Fruit fly (Drosophila melanogaster): ENCODE measurements around the gene CstF64.

Gene CstF64

DNA sequence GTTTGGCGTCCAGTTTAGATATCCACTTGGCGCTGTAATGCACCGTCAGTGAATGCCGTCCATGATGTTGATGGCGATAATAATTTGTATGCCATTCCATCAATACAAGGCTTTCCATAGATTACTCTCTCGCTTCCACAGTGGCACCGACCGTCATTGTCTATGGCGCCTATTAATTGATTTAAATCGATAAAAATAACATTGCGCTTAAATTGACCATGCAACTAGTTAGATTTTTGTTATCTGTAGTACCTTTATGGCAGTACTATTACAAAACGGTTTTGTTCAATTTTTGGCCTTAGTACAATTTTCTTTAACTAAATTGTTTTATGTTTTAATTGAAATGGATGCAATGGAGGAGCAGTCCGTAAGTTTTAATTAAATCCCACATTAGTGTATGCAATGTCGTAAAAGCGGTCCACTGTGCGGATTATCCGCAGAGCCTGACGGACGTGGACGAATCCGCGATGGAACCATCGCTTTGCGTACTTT is 39.9 kb upstream of the CstF64 start:
- TF ChIP-seq foxo (GFP tag; optimal IDR thresholded peaks at IDR 0.05) = no peak
- TF ChIP-seq dmrt93B (GFP tag; optimal IDR thresholded peaks at IDR 0.05) = no peak
- no peak for TF ChIP-seq N (GFP tag; optimal IDR thresholded peaks at IDR 0.05)

dm6 chr3R:18621230-18621629 is 38.2 kb upstream of the CstF64 start, which contains the start of gene CG14304:
Gene CG14304 (minus strand): TSS chr3R:18621327.
- TF ChIP-seq tai (GFP tag; optimal IDR thresholded peaks at IDR 0.05) (no peak), fru (GFP tag; optimal IDR thresholded peaks at IDR 0.05) (no peak), dmrt93B (GFP tag; optimal IDR thresholded peaks at IDR 0.05) (no peak), brk (GFP tag; optimal IDR thresholded peaks at IDR 0.05) (no peak), Hr83 (GFP tag; optimal IDR thresholded peaks at IDR 0.05; ENCODE audit: poor library complexity, severe bottlenecking) (no peak), Abd-B (GFP tag; optimal IDR thresholded peaks at IDR 0.05) (no peak), CG9705 (GFP tag; optimal IDR thresholded peaks at IDR 0.05) (no peak), foxo (GFP tag; optimal IDR thresholded peaks at IDR 0.05) (no peak), ey (GFP tag; optimal IDR thresholded peaks at IDR 0.05) (no peak), sage (GFP tag; optimal IDR thresholded peaks at IDR 0.05) (no peak), N (GFP tag; optimal IDR thresholded peaks at IDR 0.05) (no peak), woc (GFP tag; optimal IDR thresholded peaks at IDR 0.05) (no peak), HLH106 (tag; optimal IDR thresholded peaks at IDR 0.05) (no peak), Mio (GFP tag; optimal IDR thresholded peaks at IDR 0.05) (no peak), GATAd (GFP tag; optimal IDR thresholded peaks at IDR 0.05) (no peak), Hr78 (GFP tag; optimal IDR thresholded peaks at IDR 0.05) (no peak), lola (GFP tag; optimal IDR thresholded peaks at IDR 0.05) (no peak), dl (GFP tag; optimal IDR thresholded peaks at IDR 0.05; ENCODE audit: insufficient read depth in 1 of 2, partially characterized antibody in 2 of 2) (no peak), Hnf4 (GFP tag; optimal IDR thresholded peaks at IDR 0.05) (no peak), Jra (GFP tag; optimal IDR thresholded peaks at IDR 0.05) (no peak)

dm6 chr3R:18624541-18624940 is 34.9 kb upstream of the CstF64 start:
- TF ChIP-seq h (GFP tag; optimal IDR thresholded peaks at IDR 0.05) = peak; percentile 17
- no peak for TF ChIP-seq OdsH (GFP tag; optimal IDR thresholded peaks at IDR 0.05)

DNA sequence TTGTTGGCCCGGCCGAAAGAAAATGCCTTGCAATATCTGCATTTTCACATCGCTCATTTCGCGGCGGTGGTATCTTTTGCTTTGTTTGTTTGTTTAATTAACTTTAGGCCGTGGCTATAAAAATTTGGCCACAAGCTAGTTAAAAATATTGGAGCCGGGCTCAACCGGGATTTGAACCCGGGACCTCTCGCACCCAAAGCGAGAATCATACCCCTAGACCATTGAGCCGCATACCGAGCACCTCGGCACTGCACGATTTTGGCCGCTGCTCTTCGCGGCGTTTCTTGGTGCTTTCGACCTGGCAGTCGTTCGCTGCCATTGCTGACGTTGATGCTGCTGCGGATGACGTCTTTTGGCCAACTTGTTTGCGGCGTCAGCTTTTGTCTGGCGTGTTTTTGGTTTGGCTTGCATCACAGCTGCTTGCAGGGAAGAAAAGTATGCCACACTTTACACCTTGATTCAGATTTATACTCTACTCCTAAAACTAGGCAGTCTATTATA is 31.1 kb upstream of the CstF64 start:
- no peak for TF ChIP-seq sage (GFP tag; optimal IDR thresholded peaks at IDR 0.05)
- peak; percentile 93 for TF ChIP-seq Myc (optimal IDR thresholded peaks at IDR 0.05)
- no peak for TF ChIP-seq psq (GFP tag; optimal IDR thresholded peaks at IDR 0.05)
- peak; percentile 18 for TF ChIP-seq CrebA (GFP tag; optimal IDR thresholded peaks at IDR 0.05; ENCODE audit: borderline replicate concordance)
- no peak for TF ChIP-seq jim (GFP tag; optimal IDR thresholded peaks at IDR 0.05)
- no peak for TF ChIP-seq Hr78 (GFP tag; optimal IDR thresholded peaks at IDR 0.05)
- no peak for TF ChIP-seq sv (GFP tag; optimal IDR thresholded peaks at IDR 0.05)
- TF ChIP-seq Vsx2 (GFP tag; optimal IDR thresholded peaks at IDR 0.05; ENCODE audit: partially characterized antibody) = peak; percentile 48
- TF ChIP-seq Mio (GFP tag; optimal IDR thresholded peaks at IDR 0.05) = no peak
- TF ChIP-seq dmrt93B (GFP tag; optimal IDR thresholded peaks at IDR 0.05) = no peak
- peak; percentile 4 for TF ChIP-seq HLH106 (tag; optimal IDR thresholded peaks at IDR 0.05)
- no peak for TF ChIP-seq Abd-B (GFP tag; optimal IDR thresholded peaks at IDR 0.05)
- TF ChIP-seq GATAd (GFP tag; optimal IDR thresholded peaks at IDR 0.05) = no peak
- TF ChIP-seq Hr83 (GFP tag; optimal IDR thresholded peaks at IDR 0.05; ENCODE audit: poor library complexity, severe bottlenecking) = no peak
- no peak for TF ChIP-seq CG32264 (GFP tag; optimal IDR thresholded peaks at IDR 0.05)
- no peak for TF ChIP-seq Hnf4 (GFP tag; optimal IDR thresholded peaks at IDR 0.05)

DNA sequence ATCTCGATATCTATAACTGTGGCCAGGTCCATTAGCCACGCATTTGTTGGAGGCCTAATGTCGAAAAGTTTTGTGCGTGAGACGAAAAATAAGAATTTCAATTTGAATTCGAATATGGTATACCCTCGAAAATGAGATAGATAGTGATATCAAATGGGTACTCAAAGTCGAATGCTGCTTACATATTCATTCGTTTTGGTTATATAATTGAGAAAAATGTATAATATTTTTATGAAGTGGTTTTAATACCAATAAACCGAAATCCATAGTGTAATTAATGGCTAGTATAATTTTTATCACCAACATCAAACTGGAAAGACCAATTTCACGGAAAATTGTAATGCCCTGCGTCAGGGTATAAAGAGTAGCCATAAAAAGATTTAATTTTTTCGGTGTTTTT is 26.3 kb upstream of the CstF64 start:
- TF ChIP-seq Vsx2 (GFP tag; optimal IDR thresholded peaks at IDR 0.05; ENCODE audit: partially characterized antibody) (no peak), OdsH (GFP tag; optimal IDR thresholded peaks at IDR 0.05) (no peak), dsf (GFP tag; optimal IDR thresholded peaks at IDR 0.05; ENCODE audit: borderline replicate concordance) (no peak), h (GFP tag; optimal IDR thresholded peaks at IDR 0.05) (peak; percentile 12), fru (GFP tag; optimal IDR thresholded peaks at IDR 0.05) (no peak)
